Worm (Caenorhabditis elegans): ENCODE data around the gene pho-10.

DNA sequence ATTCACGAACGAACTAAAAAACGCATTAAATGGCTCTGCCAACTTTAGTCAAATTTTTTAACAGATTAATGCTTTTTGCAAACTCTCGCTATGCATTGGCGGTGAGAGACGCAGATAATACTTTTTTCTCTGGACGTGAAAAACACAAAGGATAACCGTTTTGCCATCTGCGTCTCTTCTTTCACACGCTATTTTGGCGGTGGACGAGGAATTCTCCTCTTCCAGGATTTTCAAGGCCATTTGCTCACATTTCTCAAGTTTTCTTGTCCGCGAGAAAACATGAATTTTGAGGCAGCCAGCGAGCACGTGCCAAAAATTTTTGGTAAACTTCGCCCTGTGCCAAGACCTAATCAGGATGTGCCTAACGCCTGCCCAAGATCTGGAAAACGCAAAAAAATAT is 10.6 kb upstream of the pho-10 start:
- no peak for TF ChIP-seq ztf-23 (GFP tag; IDR thresholded peaks at IDR 0.05)
- TF ChIP-seq ztf-29 (GFP tag; IDR thresholded peaks at IDR 0.05), result no peak
- TF ChIP-seq med-1 (GFP tag; optimal IDR thresholded peaks at IDR 0.05; ENCODE audit: insufficient read depth), result no peak
